Fruit fly (Drosophila melanogaster) whole organism, embryonic: ENCODE data around the gene MED14.
A peak's percentile ranks its signal among the peaks of the same experiment; 100 is the strongest.

Experiments used
- Ada2b ChIP-seq: fragments of 200-800 bp; sonication (Bioruptor generic); IDR thresholded peaks from 2 replicates; pipeline ENCODE4 v1.3.6; 2022; ENCODE audit warnings: missing biosample characterization, missing genetic modification characterization
- Aef1 ChIP-seq: fragments of 200-800 bp; sonication (Bioruptor generic); IDR thresholded peaks from 3 replicates; pipeline ENCODE4 v1.3.6; 2022; ENCODE audit warnings: missing biosample characterization, missing genetic modification characterization
- Bteb2 ChIP-seq: fragments of 200-800 bp; sonication (Bioruptor generic); optimal IDR thresholded peaks from 2 replicates; lab custom pipeline; 2016; ENCODE audit warnings: missing biosample characterization, missing genetic modification characterization
- CG10267 ChIP-seq: fragments of 200-800 bp; sonication (Bioruptor generic); optimal IDR thresholded peaks from 2 replicates; lab custom pipeline; 2018; ENCODE audit warnings: missing biosample characterization, mild to moderate bottlenecking, missing genetic modification characterization, moderate library complexity
- CG13424 ChIP-seq: fragments of 200-800 bp; sonication (Bioruptor generic); optimal IDR thresholded peaks from 2 replicates; lab custom pipeline; 2019; ENCODE audit warnings: missing biosample characterization, mild to moderate bottlenecking, missing genetic modification characterization, moderate library complexity
- CG1603 ChIP-seq: fragments of 200-800 bp; sonication (Bioruptor generic); optimal IDR thresholded peaks from 2 replicates; lab custom pipeline; 2019; ENCODE audit warnings: missing biosample characterization, mild to moderate bottlenecking, missing genetic modification characterization, moderate library complexity
- CG16815 ChIP-seq: fragments of 200-800 bp; sonication (Bioruptor generic); optimal IDR thresholded peaks from 3 replicates; lab custom pipeline; 2017; ENCODE audit warnings: missing biosample characterization, mild to moderate bottlenecking, missing genetic modification characterization
- CG17568 ChIP-seq: fragments of 200-800 bp; sonication (Bioruptor generic); optimal IDR thresholded peaks from 2 replicates; lab custom pipeline; 2018; ENCODE audit warnings: missing biosample characterization, mild to moderate bottlenecking, missing genetic modification characterization, moderate library complexity
- CG18011 ChIP-seq: fragments of 200-800 bp; sonication (Bioruptor generic); optimal IDR thresholded peaks from 2 replicates; lab custom pipeline; 2017; ENCODE audit warnings: missing biosample characterization, missing genetic modification characterization, mild to moderate bottlenecking, moderate library complexity, missing genotype
- CG42726 ChIP-seq: fragments of 200-800 bp; sonication (Bioruptor generic); IDR thresholded peaks from 2 replicates; pipeline ENCODE4 v1.3.6; 2022; ENCODE audit warnings: missing biosample characterization, missing genetic modification characterization; ENCODE audit not compliant: partially characterized antibody
- CG4404 ChIP-seq: fragments of 200-800 bp; sonication (Bioruptor generic); IDR thresholded peaks from 2 replicates; pipeline ENCODE4 v1.3.6; 2022; ENCODE audit warnings: missing biosample characterization, missing genetic modification characterization
- CG6254 ChIP-seq: fragments of 200-800 bp; sonication (Bioruptor generic); optimal IDR thresholded peaks from 3 replicates; lab custom pipeline; 2017; ENCODE audit warnings: mild to moderate bottlenecking, missing biosample characterization, missing genetic modification reagents, missing genetic modification characterization
- CG7745 ChIP-seq: fragments of 200-800 bp; sonication (Bioruptor generic); optimal IDR thresholded peaks from 2 replicates; lab custom pipeline; 2018; ENCODE audit warnings: missing biosample characterization, mild to moderate bottlenecking, missing genetic modification characterization, moderate library complexity
- CG7963 ChIP-seq: fragments of 200-800 bp; sonication (Bioruptor generic); IDR thresholded peaks from 3 replicates; pipeline ENCODE4 v1.3.6; 2022; ENCODE audit warnings: missing biosample characterization, missing genetic modification characterization; ENCODE audit not compliant: partially characterized antibody
- CG8924 ChIP-seq: fragments of 200-800 bp; optimal IDR thresholded peaks from 3 replicates; lab custom pipeline; 2019; ENCODE audit warnings: missing biosample characterization, mild to moderate bottlenecking, missing genetic modification characterization, moderate library complexity
- Dek ChIP-seq: fragments of 200-800 bp; sonication (Bioruptor generic); optimal IDR thresholded peaks from 3 replicates; lab custom pipeline; 2019; ENCODE audit warnings: missing biosample characterization, mild to moderate bottlenecking, missing genetic modification characterization, moderate library complexity
- Dip3 ChIP-seq: fragments of 200-800 bp; sonication (Bioruptor generic); optimal IDR thresholded peaks from 3 replicates; lab custom pipeline; 2016; ENCODE audit warnings: missing biosample characterization, missing genetic modification characterization
- Dll ChIP-seq: fragments of 200-800 bp; sonication (Bioruptor generic); IDR thresholded peaks from 4 replicates; pipeline ENCODE4 v1.3.6; 2022; ENCODE audit warnings: missing biosample characterization, missing genetic modification characterization; ENCODE audit not compliant: partially characterized antibody
- E2f1 ChIP-seq: fragments of 200-800 bp; sonication (Bioruptor generic); IDR thresholded peaks from 2 replicates; pipeline ENCODE4 v1.3.6; 2022; ENCODE audit warnings: missing biosample characterization, missing genetic modification characterization
- E2f2 ChIP-seq: fragments of 200-800 bp; sonication (Bioruptor generic); IDR thresholded peaks from 2 replicates; pipeline ENCODE4 v1.3.6; 2022; ENCODE audit warnings: missing biosample characterization, missing genetic modification characterization
- GATAe ChIP-seq: fragments of 200-800 bp; sonication (Bioruptor generic); conservative IDR thresholded peaks from 2 replicates; pipeline ENCODE4 v1.3.6; 2022; ENCODE audit warnings: missing biosample characterization, missing genetic modification characterization
- HHEX ChIP-seq: fragments of 200-800 bp; sonication (Bioruptor generic); optimal IDR thresholded peaks from 3 replicates; lab custom pipeline; 2017; ENCODE audit warnings: missing biosample characterization, mild to moderate bottlenecking, missing genetic modification characterization, missing genetic modification reagents
- Hand ChIP-seq: fragments of 200-800 bp; sonication (Bioruptor generic); optimal IDR thresholded peaks from 2 replicates; lab custom pipeline; 2017; ENCODE audit warnings: mild to moderate bottlenecking, missing biosample characterization, missing genetic modification reagents, missing genetic modification characterization
- Jarid2 ChIP-seq: fragments of 200-800 bp; sonication (Bioruptor generic); optimal IDR thresholded peaks from 3 replicates; lab custom pipeline; 2017; ENCODE audit warnings: mild to moderate bottlenecking, missing biosample characterization, missing genetic modification reagents, missing genetic modification characterization
- Lim3 ChIP-seq: fragments of 200-800 bp; sonication (Bioruptor generic); IDR thresholded peaks from 2 replicates; pipeline ENCODE4 v1.3.6; 2022; ENCODE audit warnings: missing biosample characterization, missing genetic modification characterization
- Meics ChIP-seq: fragments of 200-800 bp; sonication (Bioruptor generic); optimal IDR thresholded peaks from 2 replicates; lab custom pipeline; 2017; ENCODE audit warnings: missing biosample characterization, mild to moderate bottlenecking, missing genetic modification characterization
- Nf-YA ChIP-seq: fragments of 200-800 bp; sonication (Bioruptor generic); IDR thresholded peaks from 2 replicates; pipeline ENCODE4 v1.3.6; 2022; ENCODE audit warnings: missing biosample characterization, missing genetic modification characterization
- Poxn ChIP-seq: fragments of 200-800 bp; sonication (Bioruptor generic); IDR thresholded peaks from 2 replicates; pipeline ENCODE4 v1.3.6; 2022; ENCODE audit warnings: missing biosample characterization, missing genetic modification characterization
- Rfx ChIP-seq: fragments of 200-800 bp; sonication (Bioruptor generic); IDR thresholded peaks from 2 replicates; pipeline ENCODE4 v1.3.6; 2022; ENCODE audit warnings: missing biosample characterization, missing genetic modification characterization
- Sry-δ ChIP-seq: fragments of 200-800 bp; sonication (Bioruptor generic); optimal IDR thresholded peaks from 2 replicates; lab custom pipeline; 2016; ENCODE audit warnings: missing biosample characterization, missing genetic modification characterization
- Vsx1 ChIP-seq: fragments of 200-800 bp; sonication (Bioruptor generic); optimal IDR thresholded peaks from 2 replicates; lab custom pipeline; 2017; ENCODE audit warnings: missing biosample characterization, mild to moderate bottlenecking, missing genetic modification characterization, missing genetic modification reagents
- Xrp1 ChIP-seq: fragments of 200-800 bp; sonication (Bioruptor generic); IDR thresholded peaks from 2 replicates; pipeline ENCODE4 v1.3.6; 2022; ENCODE audit warnings: missing biosample characterization, missing genetic modification characterization
- btn ChIP-seq: fragments of 200-800 bp; sonication (Bioruptor generic); optimal IDR thresholded peaks from 2 replicates; lab custom pipeline; 2016; ENCODE audit warnings: missing biosample characterization, missing genetic modification characterization
- chm ChIP-seq: fragments of 200-800 bp; sonication (Bioruptor generic); IDR thresholded peaks from 2 replicates; pipeline ENCODE4 v1.3.6; 2022; ENCODE audit warnings: missing biosample characterization, missing genetic modification characterization
- ci ChIP-seq: fragments of 200-800 bp; sonication (Bioruptor generic); IDR thresholded peaks from 3 replicates; pipeline ENCODE4 v1.3.6; 2022; ENCODE audit warnings: missing biosample characterization, missing genetic modification characterization
- corto ChIP-seq: fragments of 200-800 bp; sonication (Bioruptor generic); optimal IDR thresholded peaks from 2 replicates; lab custom pipeline; 2016; ENCODE audit warnings: missing biosample characterization, mild to moderate bottlenecking, missing genetic modification characterization, moderate library complexity
- dpn ChIP-seq, 2 experiments: fragments of 200-800 bp; sonication (Bioruptor generic); optimal IDR thresholded peaks; 3 replicates each; lab custom pipeline; 2016; ENCODE audit warnings: missing biosample characterization in 2 of 2, missing genetic modification characterization in 2 of 2
- grau ChIP-seq: fragments of 200-800 bp; optimal IDR thresholded peaks from 3 replicates; lab custom pipeline; 2019; ENCODE audit warnings: missing biosample characterization, mild to moderate bottlenecking, missing genetic modification characterization, moderate library complexity
- her ChIP-seq: fragments of 200-800 bp; sonication (Bioruptor generic); optimal IDR thresholded peaks from 2 replicates; lab custom pipeline; 2016; ENCODE audit warnings: missing biosample characterization, missing genetic modification characterization
- lmd ChIP-seq: fragments of 200-800 bp; sonication (Bioruptor generic); IDR thresholded peaks from 2 replicates; pipeline ENCODE4 v1.3.6; 2022; ENCODE audit warnings: missing biosample characterization, missing genetic modification characterization
- pnt ChIP-seq: fragments of 200-800 bp; sonication (Bioruptor generic); optimal IDR thresholded peaks from 3 replicates; lab custom pipeline; 2016; ENCODE audit warnings: missing biosample characterization, missing genetic modification characterization
- pzg ChIP-seq: fragments of 200-800 bp; sonication (Bioruptor generic); optimal IDR thresholded peaks from 3 replicates; lab custom pipeline; 2018; ENCODE audit warnings: missing biosample characterization, mild to moderate bottlenecking, missing genetic modification characterization, moderate library complexity
- run ChIP-seq: fragments of 200-800 bp; sonication (Bioruptor generic); optimal IDR thresholded peaks from 3 replicates; lab custom pipeline; 2018; ENCODE audit warnings: missing biosample characterization, mild to moderate bottlenecking, missing genetic modification characterization
- seq ChIP-seq: fragments of 200-800 bp; sonication (Bioruptor generic); IDR thresholded peaks from 2 replicates; pipeline ENCODE4 v1.3.6; 2022; ENCODE audit warnings: missing biosample characterization, missing genetic modification characterization
- slp2 ChIP-seq: fragments of 200-800 bp; sonication (Bioruptor generic); optimal IDR thresholded peaks from 2 replicates; lab custom pipeline; 2016; ENCODE audit warnings: missing biosample characterization, missing genetic modification characterization
- tap ChIP-seq: fragments of 200-800 bp; optimal IDR thresholded peaks from 3 replicates; lab custom pipeline; 2019; ENCODE audit warnings: missing biosample characterization, mild to moderate bottlenecking, missing genetic modification characterization, moderate library complexity
- usp ChIP-seq: fragments of >200 bp; optimal IDR thresholded peaks from 2 replicates; lab custom pipeline; 2017; ENCODE audit warnings: missing biosample characterization, missing genetic modification characterization
- vfl ChIP-seq: fragments of 200-800 bp; sonication (Bioruptor generic); optimal IDR thresholded peaks from 2 replicates; lab custom pipeline; 2016; ENCODE audit warnings: missing biosample characterization, missing genetic modification characterization

MED14 gene

DNA sequence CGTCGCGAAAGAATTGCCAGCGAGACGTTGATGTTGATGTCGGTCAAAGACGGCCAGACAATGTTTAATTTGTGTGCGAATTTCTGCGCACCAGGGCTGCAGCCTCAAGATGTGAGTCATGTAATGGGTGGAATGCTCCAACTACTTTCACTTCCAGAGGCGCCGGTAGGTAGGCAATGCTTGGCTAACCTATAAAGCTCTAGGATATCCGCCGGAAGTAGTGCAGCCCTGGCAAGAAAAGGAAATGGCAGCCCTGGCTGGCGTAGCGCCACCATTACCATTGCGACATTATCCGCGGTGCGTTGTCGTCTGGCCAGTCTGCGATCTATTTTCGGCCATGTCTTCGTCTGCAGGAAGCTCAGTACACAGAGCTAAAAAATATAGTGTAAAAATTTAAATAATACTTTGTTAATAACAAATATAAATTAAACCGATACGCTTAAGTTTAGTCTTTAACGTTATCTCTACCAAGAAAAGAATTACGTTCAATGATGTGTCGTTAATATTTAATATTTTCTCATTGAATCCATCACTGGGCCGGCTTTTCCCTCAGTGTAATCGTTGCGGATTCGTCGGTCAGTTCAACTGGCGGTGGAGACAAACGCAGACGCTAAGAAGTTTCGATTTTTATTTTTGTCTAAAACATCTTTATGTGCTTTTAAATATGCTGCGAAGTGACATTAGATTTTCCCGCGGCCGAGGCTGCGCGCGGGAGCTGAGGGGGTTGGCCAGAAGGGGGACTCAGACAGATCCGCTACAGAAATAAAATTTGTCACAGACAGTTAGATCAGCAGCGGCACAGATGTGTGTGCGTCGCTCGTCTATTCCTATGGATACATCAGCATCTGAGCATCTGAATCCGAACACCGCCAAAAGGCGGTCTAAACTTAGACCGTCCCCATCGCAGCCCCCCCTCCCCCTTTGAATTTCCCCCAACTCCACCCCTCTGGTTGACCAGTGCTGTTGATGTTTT lies 18.9 kb downstream of the MED14 start:
- TF ChIP-seq vfl (GFP tag; lab: Kevin White, UChicago): peak; percentile 9
- peak; percentile 90 for TF ChIP-seq ci (GFP tag; lab: Robert Waterston, UW)
- peak; percentile 14 for TF ChIP-seq run (tag; lab: Kevin White, UChicago)
- TF ChIP-seq CG8924 (tag; lab: Kevin White, UChicago): peak; percentile 66
- TF ChIP-seq CG13424 (tag; lab: Kevin White, UChicago): peak; percentile 67
- TF ChIP-seq E2f2 (GFP tag; lab: Robert Waterston, UW): peak; percentile 54
- TF ChIP-seq Dek (tag; lab: Kevin White, UChicago): peak; percentile 51
- peak; percentile 84 for TF ChIP-seq Meics (GFP tag; lab: Kevin White, UChicago)
- TF ChIP-seq Xrp1 (GFP tag; lab: Robert Waterston, UW): peak; percentile 51; the same call in 1 of the 2 replicates
- TF ChIP-seq Dll: no peak
- TF ChIP-seq HHEX (GFP tag; lab: Kevin White, UChicago): peak; percentile 81
- TF ChIP-seq CG17568 (GFP tag; lab: Kevin White, UChicago): peak; percentile 54
- no peak for TF ChIP-seq pzg (GFP tag; lab: Kevin White, UChicago)
- peak; percentile 62 for TF ChIP-seq Jarid2
- peak; percentile 62 for TF ChIP-seq CG4404 (GFP tag; lab: Robert Waterston, UW)
- TF ChIP-seq CG7745: no peak
- TF ChIP-seq Sry-δ (GFP tag; lab: Kevin White, UChicago): peak; percentile 9
- TF ChIP-seq corto (GFP tag; lab: Kevin White, UChicago): no peak
- TF ChIP-seq dpn (GFP tag; optimal IDR thresholded peaks at IDR 0.05; lab: Kevin White, UChicago): peak; percentile 70 to 73
- TF ChIP-seq slp2: no peak
- TF ChIP-seq Hand (GFP tag; lab: Kevin White, UChicago): peak; percentile 23
- TF ChIP-seq seq: peak; percentile 83
- peak; percentile 47 for TF ChIP-seq CG18011 (GFP tag; lab: Kevin White, UChicago)
- TF ChIP-seq Ada2b (GFP tag; lab: Robert Waterston, UW): peak; percentile 68
- peak; percentile 44; the same call in 1 of the 2 replicates for TF ChIP-seq E2f1 (GFP tag; lab: Robert Waterston, UW)
- TF ChIP-seq Lim3 (GFP tag; lab: Robert Waterston, UW): no peak
- 0 out of 2 replicates have a peak, but pooled peaks have one; percentile 39 for TF ChIP-seq CG42726 (GFP tag; lab: Robert Waterston, UW)
- TF ChIP-seq Rfx (GFP tag; lab: Robert Waterston, UW): peak; percentile 91
- no peak for TF ChIP-seq usp (GFP tag; lab: Kevin White, UChicago)
- peak; percentile 67 for TF ChIP-seq grau (tag; lab: Kevin White, UChicago)
- no peak for TF ChIP-seq CG6254
- TF ChIP-seq tap (tag; lab: Kevin White, UChicago): peak; percentile 47
- peak; percentile 73 for TF ChIP-seq Aef1
- TF ChIP-seq GATAe (GFP tag; lab: Robert Waterston, UW): peak; percentile 34; the same call in 1 of the 2 replicates
- TF ChIP-seq chm (GFP tag; lab: Robert Waterston, UW): peak; percentile 78
- TF ChIP-seq pnt (GFP tag; lab: Kevin White, UChicago): no peak
- TF ChIP-seq CG16815 (GFP tag; lab: Kevin White, UChicago): peak; percentile 42
- no peak for TF ChIP-seq Bteb2 (GFP tag; lab: Kevin White, UChicago)
- peak; percentile 64 for TF ChIP-seq Vsx1 (GFP tag; lab: Kevin White, UChicago)
- no peak for TF ChIP-seq CG7963 (GFP tag; lab: Robert Waterston, UW)
- peak; percentile 77 for TF ChIP-seq CG1603 (tag; lab: Kevin White, UChicago)
- TF ChIP-seq lmd (GFP tag; lab: Robert Waterston, UW): peak; percentile 86
- peak; percentile 32 for TF ChIP-seq CG10267 (tag; lab: Kevin White, UChicago)
- peak; percentile 73 for TF ChIP-seq Dip3 (GFP tag; lab: Kevin White, UChicago)
- TF ChIP-seq Poxn (GFP tag; lab: Robert Waterston, UW): 0 out of 2 replicates have a peak, but pooled peaks have one; percentile 36
- TF ChIP-seq her (GFP tag; lab: Kevin White, UChicago): peak; percentile 70
- TF ChIP-seq btn (GFP tag; lab: Kevin White, UChicago): no peak
- peak; percentile 68 for TF ChIP-seq Nf-YA
